Fruit fly (Drosophila melanogaster): ENCODE measurements around the gene GV1.

Gene GV1

DNA sequence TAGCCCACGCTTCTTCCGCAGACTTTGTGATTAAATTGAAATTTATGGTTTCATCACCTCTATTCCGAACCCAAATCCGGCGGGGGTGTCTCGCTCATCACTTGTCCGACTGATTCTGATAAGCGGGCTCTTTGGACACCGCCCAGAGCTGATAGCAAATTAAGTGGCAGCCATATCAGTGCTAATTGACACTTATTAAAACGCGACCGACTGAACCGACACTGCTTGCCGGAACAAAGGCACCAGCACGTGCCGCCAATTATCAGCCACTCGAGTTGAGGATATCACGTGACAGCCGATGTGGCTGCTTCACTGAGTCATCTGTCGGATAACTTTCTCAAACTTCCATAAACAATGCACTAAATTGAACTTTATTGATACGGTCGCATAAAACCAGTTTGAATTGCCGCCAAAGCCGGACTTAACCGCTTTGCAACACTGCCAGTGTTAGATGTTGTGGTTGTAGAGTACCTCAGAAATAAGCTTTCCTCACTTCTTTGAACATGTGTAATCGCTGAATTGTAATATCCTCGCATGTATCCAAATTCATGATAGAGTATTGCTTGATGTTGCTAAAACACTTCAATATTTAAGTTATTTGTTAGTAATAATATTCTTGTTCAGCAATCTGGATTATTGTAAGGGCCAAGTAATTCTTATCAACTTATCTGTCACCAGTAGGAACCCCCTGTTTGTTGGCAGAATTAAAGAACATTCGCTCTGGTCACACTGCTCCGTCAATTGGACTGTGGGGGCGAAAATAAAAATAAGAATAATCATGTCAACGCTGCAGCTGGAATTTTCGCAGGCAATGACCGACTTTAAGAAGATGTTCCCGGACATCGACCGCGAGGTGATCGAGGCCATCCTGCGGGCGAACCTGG lies 46.3 kb downstream of the GV1 start, which contains the start of gene CG12024 (continued):
- no peak for TF ChIP-seq bowl (GFP tag; IDR thresholded peaks at IDR 0.05)
- peak; percentile 52 for TF ChIP-seq Myb (GFP tag; optimal IDR thresholded peaks at IDR 0.05)
- TF ChIP-seq CG2199 (GFP tag; IDR thresholded peaks at IDR 0.05): no peak
- no peak for TF ChIP-seq Poxn (GFP tag; IDR thresholded peaks at IDR 0.05)
- no peak for TF ChIP-seq CG12236 (GFP tag; optimal IDR thresholded peaks at IDR 0.05)
- TF ChIP-seq pfk (GFP tag; optimal IDR thresholded peaks at IDR 0.05): no peak
- TF ChIP-seq lola (GFP tag; optimal IDR thresholded peaks at IDR 0.05): peak in 2 of 3 experiments; percentile 62 to 90
- TF ChIP-seq dan (GFP tag; IDR thresholded peaks at IDR 0.05): no peak
- TF ChIP-seq CG12104 (GFP tag; optimal IDR thresholded peaks at IDR 0.05): peak; percentile 53
- TF ChIP-seq Scr (GFP tag; IDR thresholded peaks at IDR 0.05; ENCODE audit: partially characterized antibody): peak; percentile 33; the same call in 1 of the 2 replicates
- peak; percentile 65 for TF ChIP-seq CG18599 (GFP tag; optimal IDR thresholded peaks at IDR 0.05)
- peak; percentile 51 for TF ChIP-seq Sox100B (GFP tag; optimal IDR thresholded peaks at IDR 0.05)
- peak; percentile 62; the same call in 1 of the 3 replicates for TF ChIP-seq H15 (GFP tag; IDR thresholded peaks at IDR 0.05)
- TF ChIP-seq tin (GFP tag; optimal IDR thresholded peaks at IDR 0.05): peak; percentile 79
- TF ChIP-seq CG13775 (GFP tag; optimal IDR thresholded peaks at IDR 0.05): peak; percentile 74
- TF ChIP-seq sd (tag; optimal IDR thresholded peaks at IDR 0.05): no peak
- no peak for TF ChIP-seq NK7.1 (GFP tag; optimal IDR thresholded peaks at IDR 0.05)
- TF ChIP-seq Neu2 (GFP tag; optimal IDR thresholded peaks at IDR 0.05; ENCODE audit: borderline replicate concordance): no peak
- no peak for TF ChIP-seq btn (GFP tag; optimal IDR thresholded peaks at IDR 0.05)
- no peak; the same call in 1 of the 2 replicates for TF ChIP-seq HLH3B (GFP tag; IDR thresholded peaks at IDR 0.05)
- TF ChIP-seq Nf-YB (GFP tag; optimal IDR thresholded peaks at IDR 0.05): peak; percentile 53
- peak; percentile 71 to 79 for TF ChIP-seq Pdp1 (GFP tag; optimal IDR thresholded peaks at IDR 0.05)
- peak; percentile 67 for TF ChIP-seq CG10366 (GFP tag; IDR thresholded peaks at IDR 0.05)
- TF ChIP-seq Doc2 (GFP tag; IDR thresholded peaks at IDR 0.05): no peak
- TF ChIP-seq danr (GFP tag; IDR thresholded peaks at IDR 0.05): peak; percentile 33; the same call in 1 of the 2 replicates
- peak; percentile 31 for TF ChIP-seq Six4 (GFP tag; optimal IDR thresholded peaks at IDR 0.05)
- no peak for TF ChIP-seq D19A (tag; optimal IDR thresholded peaks at IDR 0.05)
- TF ChIP-seq da (GFP tag; optimal IDR thresholded peaks at IDR 0.05): no peak
- TF ChIP-seq CG6813 (GFP tag; optimal IDR thresholded peaks at IDR 0.05): no peak
- TF ChIP-seq CG31224 (GFP tag; IDR thresholded peaks at IDR 0.05): peak; percentile 62
- peak; percentile 41; the same call in 1 of the 2 replicates for TF ChIP-seq CG32772 (GFP tag; IDR thresholded peaks at IDR 0.05)
- peak; percentile 74 for TF ChIP-seq CG3995 (GFP tag; optimal IDR thresholded peaks at IDR 0.05)
- TF ChIP-seq CG16815 (GFP tag; optimal IDR thresholded peaks at IDR 0.05): peak; percentile 72
- no peak for TF ChIP-seq CG7745 (tag; optimal IDR thresholded peaks at IDR 0.05)
- TF ChIP-seq CG2202 (tag; optimal IDR thresholded peaks at IDR 0.05): no peak
- TF ChIP-seq CG7963 (GFP tag; IDR thresholded peaks at IDR 0.05; ENCODE audit: partially characterized antibody): no peak
- peak; percentile 71 for TF ChIP-seq CG17186 (GFP tag; optimal IDR thresholded peaks at IDR 0.05)
- peak; percentile 33 for TF ChIP-seq Jarid2 (GFP tag; optimal IDR thresholded peaks at IDR 0.05)
- TF ChIP-seq NC2α (GFP tag; optimal IDR thresholded peaks at IDR 0.05): peak; percentile 33
- peak; percentile 78 for TF ChIP-seq ERR (GFP tag; optimal IDR thresholded peaks at IDR 0.05)
- TF ChIP-seq slou (GFP tag; optimal IDR thresholded peaks at IDR 0.05): peak; percentile 62
- peak; percentile 63 for TF ChIP-seq CG18011 (GFP tag; optimal IDR thresholded peaks at IDR 0.05)
- no peak for TF ChIP-seq CG17328 (GFP tag; IDR thresholded peaks at IDR 0.05)
- TF ChIP-seq CG18262 (tag; optimal IDR thresholded peaks at IDR 0.05): peak; percentile 63
- TF ChIP-seq Hr78 (GFP tag; optimal IDR thresholded peaks at IDR 0.05): no peak
- peak; percentile 72 for TF ChIP-seq Ets97D (GFP tag; optimal IDR thresholded peaks at IDR 0.05)
- peak; percentile 61 for TF ChIP-seq ewg (GFP tag; optimal IDR thresholded peaks at IDR 0.05)
- TF ChIP-seq nmo (GFP tag; optimal IDR thresholded peaks at IDR 0.05): peak; percentile 88
